Worm (Caenorhabditis elegans) whole organism, late embryonic: ENCODE data around the gene tmem-258.

Experiments
- C38D4.7 ChIP-seq: fragments of 200-800 bp; sonication (Bioruptor generic); optimal IDR thresholded peaks from 2 replicates; lab custom pipeline; 2018; ENCODE audit warnings: mild to moderate bottlenecking, missing genetic modification characterization, moderate library complexity, missing compliant biosample characterization
- ama-1 ChIP-seq: fragments of 150-350 bp; optimal IDR thresholded peaks from 2 replicates; lab custom pipeline; 2014
- ceh-2 ChIP-seq: sonication (generic microtip); optimal IDR thresholded peaks from 2 replicates; lab custom pipeline; 2016; ENCODE audit warnings: missing genotype, missing genetic modification characterization, missing compliant biosample characterization
- ceh-30 ChIP-seq: fragments of 150-350 bp; optimal IDR thresholded peaks from 2 replicates; lab custom pipeline; 2014; ENCODE audit warnings: missing biosample characterization, missing genetic modification characterization
- ceh-48 ChIP-seq: sonication (generic microtip); optimal IDR thresholded peaks from 2 replicates; lab custom pipeline; 2016; ENCODE audit warnings: missing genetic modification characterization, inconsistent platforms, missing compliant biosample characterization
- lim-6 ChIP-seq: sonication (generic microtip); optimal IDR thresholded peaks from 2 replicates; lab custom pipeline; 2016; ENCODE audit warnings: missing genetic modification characterization, missing compliant biosample characterization
- pha-4 ChIP-seq: fragments of 150-350 bp; optimal IDR thresholded peaks from 2 replicates; lab custom pipeline; 2018; ENCODE audit warnings: missing biosample characterization, missing genetic modification reagents, missing genetic modification characterization
- tbx-7 ChIP-seq: sonication (generic microtip); optimal IDR thresholded peaks from 2 replicates; lab custom pipeline; 2016; ENCODE audit warnings: missing genotype, missing genetic modification characterization, missing compliant biosample characterization

DNA sequence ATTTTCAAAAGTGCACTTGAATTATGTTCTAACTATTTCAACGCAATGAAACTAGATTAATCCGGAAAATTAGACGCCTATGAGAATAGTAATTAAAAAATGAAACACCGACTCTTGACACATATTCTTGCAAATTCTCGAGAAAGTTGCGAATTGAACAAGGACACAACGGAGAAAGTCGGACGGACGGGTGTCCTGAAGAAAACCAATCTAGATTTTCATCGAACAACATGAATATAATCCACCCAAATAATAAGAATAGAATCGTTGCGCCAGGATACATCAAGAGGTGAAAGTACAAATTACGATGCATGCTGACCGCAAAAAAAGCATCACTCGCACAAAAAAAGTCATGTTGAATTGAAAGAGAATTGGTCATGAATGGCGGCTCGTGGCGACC lies 5.9 kb downstream of the tmem-258 start:
- TF ChIP-seq lim-6 (tag; lab: Kevin White, UChicago): no peak
- TF ChIP-seq ceh-30 (tag; lab: Kevin White, UChicago): no peak
- TF ChIP-seq tbx-7 (tag; lab: Kevin White, UChicago): no peak
- TF ChIP-seq ama-1 (lab: Kevin White, UChicago): no peak
- TF ChIP-seq pha-4 (tag; lab: Kevin White, UChicago): no peak
- TF ChIP-seq ceh-48 (tag; lab: Kevin White, UChicago): no peak
- TF ChIP-seq C38D4.7 (GFP tag; lab: Kevin White, UChicago): no peak
- TF ChIP-seq ceh-2 (tag; lab: Kevin White, UChicago): no peak
